Fruit fly (Drosophila melanogaster): ENCODE results near the gene CG16989.

CG16989 gene

dm6 chrX:804821-805220, 11.9 kb downstream of the CG16989 start, which contains the start of gene CG13358:
TSS of gene CG13358 (minus strand) at chrX:804921.
- no peak for TF ChIP-seq ttk (optimal IDR thresholded peaks at IDR 0.05)
- no peak for TF ChIP-seq insv (optimal IDR thresholded peaks at IDR 0.05)
- TF ChIP-seq Myc (optimal IDR thresholded peaks at IDR 0.05) = no peak
- no peak for TF ChIP-seq psq (optimal IDR thresholded peaks at IDR 0.05)
- no peak for TF ChIP-seq Sin3A (optimal IDR thresholded peaks at IDR 0.05)

- TF ChIP-seq Myc (optimal IDR thresholded peaks at IDR 0.05) (no peak), insv (optimal IDR thresholded peaks at IDR 0.05) (no peak), psq (optimal IDR thresholded peaks at IDR 0.05) (no peak), Sin3A (optimal IDR thresholded peaks at IDR 0.05) (no peak), ttk (optimal IDR thresholded peaks at IDR 0.05) (no peak), h (optimal IDR thresholded peaks at IDR 0.05) (no peak)
Measured at dm6 chrX:805907-806306, 13.0 kb downstream of the CG16989 start, which contains the start of gene Sec22. TSS of gene Sec22 (plus strand) at chrX:806076.

dm6 chrX:824961-825360, 32.0 kb downstream of the CG16989 start:
- TF ChIP-seq insv (optimal IDR thresholded peaks at IDR 0.05) = no peak
- no peak for TF ChIP-seq h (optimal IDR thresholded peaks at IDR 0.05)
- TF ChIP-seq Sin3A (optimal IDR thresholded peaks at IDR 0.05) = no peak
- no peak for TF ChIP-seq psq (optimal IDR thresholded peaks at IDR 0.05)
- TF ChIP-seq Myc (optimal IDR thresholded peaks at IDR 0.05) = no peak
- TF ChIP-seq ttk (optimal IDR thresholded peaks at IDR 0.05) = no peak

dm6 chrX:835965-836690, 43.2 kb downstream of the CG16989 start:
- no peak for TF ChIP-seq psq (optimal IDR thresholded peaks at IDR 0.05)
- no peak for TF ChIP-seq Myc (optimal IDR thresholded peaks at IDR 0.05)
- TF ChIP-seq ttk (optimal IDR thresholded peaks at IDR 0.05) = no peak
- TF ChIP-seq insv (optimal IDR thresholded peaks at IDR 0.05) = no peak
- no peak for TF ChIP-seq Sin3A (optimal IDR thresholded peaks at IDR 0.05)
- no peak for TF ChIP-seq h (optimal IDR thresholded peaks at IDR 0.05)

- TF ChIP-seq Sin3A (optimal IDR thresholded peaks at IDR 0.05) = no peak
- TF ChIP-seq h (optimal IDR thresholded peaks at IDR 0.05) = no peak
- TF ChIP-seq insv (optimal IDR thresholded peaks at IDR 0.05) = no peak
- no peak for TF ChIP-seq Myc (optimal IDR thresholded peaks at IDR 0.05)
- TF ChIP-seq psq (optimal IDR thresholded peaks at IDR 0.05) = no peak
- TF ChIP-seq ttk (optimal IDR thresholded peaks at IDR 0.05) = no peak
Measured at dm6 chrX:838012-838411, 45.1 kb downstream of the CG16989 start.

- TF ChIP-seq psq (optimal IDR thresholded peaks at IDR 0.05) = no peak
- no peak for TF ChIP-seq h (optimal IDR thresholded peaks at IDR 0.05)
- no peak for TF ChIP-seq ttk (optimal IDR thresholded peaks at IDR 0.05)
Measured at dm6 chrX:841038-841437, 48.1 kb downstream of the CG16989 start.

- no peak for TF ChIP-seq h (optimal IDR thresholded peaks at IDR 0.05)
- TF ChIP-seq Sin3A (optimal IDR thresholded peaks at IDR 0.05) = no peak
- no peak for TF ChIP-seq insv (optimal IDR thresholded peaks at IDR 0.05)
- TF ChIP-seq psq (optimal IDR thresholded peaks at IDR 0.05) = no peak
- TF ChIP-seq Myc (optimal IDR thresholded peaks at IDR 0.05) = no peak
- TF ChIP-seq ttk (optimal IDR thresholded peaks at IDR 0.05) = no peak
Measured at dm6 chrX:841941-842340, 49.0 kb downstream of the CG16989 start.

dm6 chrX:843489-843888, 50.5 kb downstream of the CG16989 start:
- no peak for TF ChIP-seq h (optimal IDR thresholded peaks at IDR 0.05)
- no peak for TF ChIP-seq insv (optimal IDR thresholded peaks at IDR 0.05)
- no peak for TF ChIP-seq Myc (optimal IDR thresholded peaks at IDR 0.05)
- TF ChIP-seq Sin3A (optimal IDR thresholded peaks at IDR 0.05) = no peak
- no peak for TF ChIP-seq psq (optimal IDR thresholded peaks at IDR 0.05)
- TF ChIP-seq ttk (optimal IDR thresholded peaks at IDR 0.05) = no peak

dm6 chrX:844523-844922, 51.6 kb downstream of the CG16989 start, which contains the start of gene CG14635:
TSS of gene CG14635 (plus strand) at chrX:844823.
- TF ChIP-seq Sin3A (optimal IDR thresholded peaks at IDR 0.05) = no peak
- TF ChIP-seq h (optimal IDR thresholded peaks at IDR 0.05) = no peak
- no peak for TF ChIP-seq ttk (optimal IDR thresholded peaks at IDR 0.05)
- TF ChIP-seq insv (optimal IDR thresholded peaks at IDR 0.05) = no peak
- no peak for TF ChIP-seq Myc (optimal IDR thresholded peaks at IDR 0.05)
- no peak for TF ChIP-seq psq (optimal IDR thresholded peaks at IDR 0.05)
